Worm (Caenorhabditis elegans): Measurements from ENCODE around the gene nhr-167.
A peak's percentile ranks its signal among the peaks of the same experiment; 100 is the strongest.

nhr-167 gene

ce11 chrX:11999573-11999972 lies 17.7 kb upstream of the nhr-167 start:
- TF ChIP-seq nhr-77 (tag; optimal IDR thresholded peaks at IDR 0.05) = no peak
- no peak for TF ChIP-seq lsy-2 (tag; optimal IDR thresholded peaks at IDR 0.05)
- peak; percentile 40 for TF ChIP-seq pqm-1 (tag; optimal IDR thresholded peaks at IDR 0.05)
- TF ChIP-seq jun-1 (tag; optimal IDR thresholded peaks at IDR 0.05) = no peak
- TF ChIP-seq F44E2.7 (GFP tag; IDR thresholded peaks at IDR 0.05) = no peak
- peak; percentile 30 for TF ChIP-seq nhr-48 (tag; optimal IDR thresholded peaks at IDR 0.05)
- TF ChIP-seq dpl-1 (GFP tag; optimal IDR thresholded peaks at IDR 0.05) = no peak
- peak; percentile 3 for TF ChIP-seq mes-2 (tag; optimal IDR thresholded peaks at IDR 0.05; ENCODE audit: poor library complexity, severe bottlenecking)
- peak; percentile 55 for TF ChIP-seq dmd-6 (GFP tag; IDR thresholded peaks at IDR 0.05)
- no peak for TF ChIP-seq tra-1 (GFP tag; IDR thresholded peaks at IDR 0.05)
- no peak for TF ChIP-seq nhr-76 (tag; optimal IDR thresholded peaks at IDR 0.05)
- TF ChIP-seq aha-1 (tag) = peak; percentile 8
- no peak for TF ChIP-seq nhr-111 (GFP tag; optimal IDR thresholded peaks at IDR 0.05)
- no peak for TF ChIP-seq F26F4.8 (GFP tag; conservative IDR thresholded peaks at IDR 0.05)
- no peak for TF ChIP-seq nhr-42 (GFP tag; IDR thresholded peaks at IDR 0.05)
- no peak for TF ChIP-seq nhr-10 (tag; optimal IDR thresholded peaks at IDR 0.05)
- no peak for TF ChIP-seq arid-1 (GFP tag; conservative IDR thresholded peaks at IDR 0.05)
- no peak for TF ChIP-seq lin-1 (GFP tag; IDR thresholded peaks at IDR 0.05)
- TF ChIP-seq daf-16 (GFP tag; optimal IDR thresholded peaks at IDR 0.05) = no peak
- peak; percentile 41 for TF ChIP-seq daf-16 (tag; optimal IDR thresholded peaks at IDR 0.05)
- no peak for TF ChIP-seq zag-1 (tag; optimal IDR thresholded peaks at IDR 0.05)
- TF ChIP-seq hlh-11 (tag; optimal IDR thresholded peaks at IDR 0.05) = peak; percentile 0
- no peak for TF ChIP-seq ceh-82 (tag; optimal IDR thresholded peaks at IDR 0.05)
- no peak for TF ChIP-seq nhr-102 (tag; optimal IDR thresholded peaks at IDR 0.05)
- TF ChIP-seq nhr-41 (GFP tag; IDR thresholded peaks at IDR 0.05) = no peak
- peak; percentile 55 for TF ChIP-seq dve-1 (tag; optimal IDR thresholded peaks at IDR 0.05; ENCODE audit: insufficient read depth)

ce11 chrX:11996606-11997005 lies 14.7 kb upstream of the nhr-167 start:
- TF ChIP-seq tag-97 (GFP tag; IDR thresholded peaks at IDR 0.05) (no peak), Y48G9A.11 (GFP tag; IDR thresholded peaks at IDR 0.05) (no peak), hlh-11 (tag; optimal IDR thresholded peaks at IDR 0.05) (peak; percentile 17), sdz-12 (GFP tag; optimal IDR thresholded peaks at IDR 0.05) (no peak), lsy-2 (tag; optimal IDR thresholded peaks at IDR 0.05) (no peak), skn-1 (tag; optimal IDR thresholded peaks at IDR 0.05) (no peak), gei-8 (GFP tag; optimal IDR thresholded peaks at IDR 0.05) (no peak), nhr-102 (tag; optimal IDR thresholded peaks at IDR 0.05) (no peak), mes-2 (tag; optimal IDR thresholded peaks at IDR 0.05; ENCODE audit: poor library complexity, severe bottlenecking) (no peak), D1046.2 (GFP tag; IDR thresholded peaks at IDR 0.05) (no peak), unc-130 (GFP tag; optimal IDR thresholded peaks at IDR 0.05) (no peak), dmd-9 (GFP tag; IDR thresholded peaks at IDR 0.05) (no peak), F44E2.7 (GFP tag; IDR thresholded peaks at IDR 0.05) (no peak), ceh-62 (tag; optimal IDR thresholded peaks at IDR 0.05) (no peak), lin-13 (GFP tag; optimal IDR thresholded peaks at IDR 0.05) (no peak), nhr-28 (tag; optimal IDR thresholded peaks at IDR 0.05) (no peak), unc-62 (GFP tag; optimal IDR thresholded peaks at IDR 0.05 in 1 of 2) (no peak), unc-62 (tag; optimal IDR thresholded peaks at IDR 0.05) (no peak), ceh-44 (GFP tag; IDR thresholded peaks at IDR 0.05) (no peak), madf-9 (GFP tag; conservative IDR thresholded peaks at IDR 0.05) (no peak), snpc-1.2 (GFP tag; IDR thresholded peaks at IDR 0.05) (no peak), daf-16 (GFP tag; optimal IDR thresholded peaks at IDR 0.05) (no peak), daf-16 (tag; optimal IDR thresholded peaks at IDR 0.05) (peak; percentile 69), lin-39 (tag; optimal IDR thresholded peaks at IDR 0.05) (no peak), jun-1 (tag; optimal IDR thresholded peaks at IDR 0.05) (no peak), vab-7 (GFP tag; IDR thresholded peaks at IDR 0.05) (no peak), mdt-29 (GFP tag; IDR thresholded peaks at IDR 0.05) (no peak), dve-1 (tag; optimal IDR thresholded peaks at IDR 0.05; ENCODE audit: insufficient read depth) (peak; percentile 56), arid-1 (GFP tag; conservative IDR thresholded peaks at IDR 0.05) (no peak)
